Worm (Caenorhabditis elegans): ENCODE results near the gene rabs-5.
A peak's percentile ranks its signal among the peaks of the same experiment; 100 is the strongest.

rabs-5 gene

DNA sequence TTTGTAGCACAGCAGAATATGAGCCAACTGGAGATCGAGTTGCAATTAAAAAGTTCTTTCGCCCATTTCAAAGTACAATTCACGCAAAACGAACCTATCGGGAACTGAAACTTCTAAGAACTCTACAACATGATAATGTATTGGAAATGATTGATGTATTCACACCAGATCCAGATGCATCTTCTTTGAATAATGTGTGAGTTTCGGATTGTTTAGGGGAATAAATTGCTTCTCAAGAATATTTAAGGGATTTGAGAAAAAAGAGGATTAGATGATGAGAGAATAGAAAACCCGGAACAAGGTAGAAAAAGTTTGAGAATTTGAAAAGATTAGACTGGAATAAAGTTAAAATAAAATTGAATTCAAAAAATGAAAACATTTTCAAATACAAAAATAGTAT, 36.9 kb upstream of the rabs-5 start:
- TF ChIP-seq T26A5.8 (tag; optimal IDR thresholded peaks at IDR 0.05) (no peak), nhr-80 (tag; optimal IDR thresholded peaks at IDR 0.05) (no peak), ceh-91 (GFP tag; IDR thresholded peaks at IDR 0.05) (no peak), unc-62 (GFP tag; optimal IDR thresholded peaks at IDR 0.05) (no peak), C17E4.6 (GFP tag; IDR thresholded peaks at IDR 0.05) (no peak), egl-44 (GFP tag; IDR thresholded peaks at IDR 0.05) (no peak), fkh-3 (tag; optimal IDR thresholded peaks at IDR 0.05) (no peak), attf-6 (GFP tag; IDR thresholded peaks at IDR 0.05) (no peak), madf-8 (GFP tag; conservative IDR thresholded peaks at IDR 0.05) (no peak), cebp-2 (GFP tag; IDR thresholded peaks at IDR 0.05) (no peak), lin-35 (GFP tag; optimal IDR thresholded peaks at IDR 0.05) (no peak), T07F8.4 (tag; optimal IDR thresholded peaks at IDR 0.05) (no peak), him-1 (tag; optimal IDR thresholded peaks at IDR 0.05) (no peak), tbx-9 (tag; optimal IDR thresholded peaks at IDR 0.05; ENCODE audit: borderline replicate concordance) (no peak), unc-130 (GFP tag; optimal IDR thresholded peaks at IDR 0.05) (no peak), tlf-1 (GFP tag; optimal IDR thresholded peaks at IDR 0.05) (no peak), hlh-12 (tag; optimal IDR thresholded peaks at IDR 0.05) (no peak), snpc-1.1 (tag; optimal IDR thresholded peaks at IDR 0.05; ENCODE audit: insufficient read depth) (no peak), ZK185.1 (tag; optimal IDR thresholded peaks at IDR 0.05; ENCODE audit: poor library complexity, severe bottlenecking) (no peak), B0261.1 (tag; optimal IDR thresholded peaks at IDR 0.05) (no peak)

DNA sequence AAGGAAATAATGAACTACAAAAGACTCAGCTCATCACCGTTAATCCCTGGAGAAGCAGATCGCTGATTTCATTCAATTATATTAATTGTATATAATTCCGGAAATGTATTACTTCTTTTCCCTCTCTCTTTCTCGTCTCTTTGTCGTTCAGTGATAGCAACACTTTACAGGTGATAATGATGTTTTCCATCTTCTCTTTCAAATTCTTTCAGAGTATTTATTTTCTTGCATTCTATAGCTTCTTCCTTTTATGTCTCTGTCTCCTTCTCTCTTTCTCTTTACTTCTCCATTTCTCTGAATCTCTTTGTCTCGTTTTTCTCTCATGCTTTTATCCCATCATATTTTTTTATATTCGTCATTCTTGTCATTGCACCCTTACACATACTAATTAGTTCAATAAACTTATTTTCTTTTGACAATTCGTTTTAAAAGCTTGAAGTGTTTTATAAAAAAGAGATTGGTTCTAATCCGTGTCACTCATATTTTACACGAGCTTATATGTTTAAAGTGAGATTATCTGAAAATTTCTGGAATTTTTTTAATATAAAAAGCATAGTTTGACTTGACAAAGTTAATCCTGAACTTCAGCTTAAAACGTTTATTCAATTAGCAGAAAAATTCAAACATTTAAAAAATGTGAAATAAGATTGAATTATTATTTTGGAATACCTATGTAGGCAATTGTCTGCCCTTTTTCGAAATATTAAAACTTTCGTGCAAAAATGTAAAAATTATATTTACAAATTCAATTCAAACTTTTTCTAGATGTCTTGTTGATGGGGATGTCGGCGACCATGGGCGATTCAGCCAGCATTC, 35.5 kb upstream of the rabs-5 start, which contains the start of gene pmk-2:
TSS of gene pmk-2 (plus strand) at position 766 of the 816 bp plus-strand sequence.
- TF ChIP-seq F55B11.4 (tag; optimal IDR thresholded peaks at IDR 0.05; ENCODE audit: borderline replicate concordance, insufficient read depth) (no peak), K11D2.4 (GFP tag; IDR thresholded peaks at IDR 0.05) (no peak), ztf-25 (GFP tag; IDR thresholded peaks at IDR 0.05) (no peak), nhr-80 (tag; optimal IDR thresholded peaks at IDR 0.05) (peak; percentile 18), hmg-1.2 (GFP tag; IDR thresholded peaks at IDR 0.05) (peak; percentile 24; the same call in 1 of the 2 replicates), hrde-1 (tag; optimal IDR thresholded peaks at IDR 0.05; ENCODE audit: borderline replicate concordance) (no peak), ceh-79 (tag; optimal IDR thresholded peaks at IDR 0.05) (no peak), ztf-22 (GFP tag; optimal IDR thresholded peaks at IDR 0.05) (no peak), egl-44 (GFP tag; IDR thresholded peaks at IDR 0.05) (no peak), gei-17 (GFP tag; optimal IDR thresholded peaks at IDR 0.05) (no peak), lin-40 (tag; optimal IDR thresholded peaks at IDR 0.05) (no peak), madf-10 (tag; optimal IDR thresholded peaks at IDR 0.05) (no peak), ceh-100 (GFP tag; IDR thresholded peaks at IDR 0.05) (no peak)

DNA sequence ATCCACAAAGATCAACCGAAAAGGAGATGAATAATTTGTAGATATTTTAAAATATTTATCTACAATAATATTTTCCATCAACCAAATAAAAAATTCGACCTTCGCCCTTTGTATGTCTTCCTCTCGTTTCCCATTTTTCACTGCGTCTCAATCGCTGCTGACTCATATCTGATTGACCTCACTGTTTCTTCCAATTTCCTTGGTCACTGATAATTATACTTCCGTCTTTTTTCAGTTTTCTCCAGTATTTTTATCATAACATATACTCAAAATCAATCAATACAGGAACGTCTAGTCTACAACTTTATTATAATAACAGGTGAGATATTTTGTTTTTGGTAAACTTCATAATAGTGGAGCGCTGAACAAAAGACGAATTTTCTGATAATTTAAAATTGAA, 31.6 kb upstream of the rabs-5 start, which contains the start of gene pmk-3:
TSS of gene pmk-3 (plus strand) at position 236 of the 400 bp plus-strand sequence.
- TF ChIP-seq xnd-1 (tag; optimal IDR thresholded peaks at IDR 0.05): no peak
- TF ChIP-seq snpc-4 (GFP tag; optimal IDR thresholded peaks at IDR 0.05): no peak
- TF ChIP-seq snpc-4 (tag; optimal IDR thresholded peaks at IDR 0.05): no peak
- TF ChIP-seq let-607 (tag; optimal IDR thresholded peaks at IDR 0.05): peak in 1 of 2 experiments; percentile 19
- peak; percentile 68 for TF ChIP-seq nhr-80 (tag; optimal IDR thresholded peaks at IDR 0.05)
- peak; percentile 11 for TF ChIP-seq F23B12.7 (tag; optimal IDR thresholded peaks at IDR 0.05; ENCODE audit: insufficient read depth)
